Fruit fly (Drosophila melanogaster) whole organism: Measurements from ENCODE around the gene CG8671.

ENCODE experiments used
- CG8478 ChIP-seq: fragments of >200 bp; optimal IDR thresholded peaks from 2 replicates; lab custom pipeline; 2018; ENCODE audit warnings: inconsistent platforms
- Dll ChIP-seq: fragments of >200 bp; optimal IDR thresholded peaks from 2 replicates; lab custom pipeline; 2017
- EcR ChIP-seq, 2 experiments: fragments of >200 bp; optimal IDR thresholded peaks; 2 replicates each; lab custom pipeline; 2017; ENCODE audit warnings: missing biosample characterization in 2 of 2, missing genetic modification characterization in 2 of 2, missing genetic modification reagents in 2 of 2
- pan ChIP-seq: fragments of >200 bp; optimal IDR thresholded peaks from 2 replicates; lab custom pipeline; 2017
- psq ChIP-seq: fragments of >200 bp; optimal IDR thresholded peaks from 2 replicates; lab custom pipeline; 2017
- usp ChIP-seq: fragments of >200 bp; optimal IDR thresholded peaks from 2 replicates; lab custom pipeline; 2017; ENCODE audit warnings: missing biosample characterization, missing genetic modification characterization, mixed read lengths

CG8671 gene

DNA sequence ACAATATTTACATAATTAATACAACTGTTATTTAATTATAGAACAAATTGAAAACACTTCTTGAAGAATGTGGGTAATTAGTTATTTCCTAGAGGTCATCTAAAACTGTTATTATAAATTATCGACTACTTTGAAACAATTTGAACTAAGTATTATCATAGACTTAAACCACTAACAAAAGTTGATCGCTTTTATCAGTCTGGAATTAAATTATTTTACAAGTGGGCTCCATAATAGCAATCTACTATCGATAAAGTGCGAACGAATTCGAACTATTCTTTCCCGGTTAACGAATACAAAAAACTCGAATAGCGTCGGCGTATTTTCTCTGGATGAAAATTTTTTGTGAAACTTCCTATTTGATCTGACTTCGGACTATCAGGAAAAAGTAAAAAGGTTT lies 26.1 kb upstream of the CG8671 start, which contains the start of gene CG31626:
Gene CG31626 (minus strand): TSS at position 101 of the 400 bp plus-strand sequence.
- TF ChIP-seq Dll (no peak), pan (lab: Kevin White, UChicago) (no peak), EcR (GFP tag; optimal IDR thresholded peaks at IDR 0.05; lab: Kevin White, UChicago) (no peak), psq (no peak), usp (GFP tag; lab: Kevin White, UChicago) (no peak), CG8478 (lab: Kevin White, UChicago) (no peak)

DNA sequence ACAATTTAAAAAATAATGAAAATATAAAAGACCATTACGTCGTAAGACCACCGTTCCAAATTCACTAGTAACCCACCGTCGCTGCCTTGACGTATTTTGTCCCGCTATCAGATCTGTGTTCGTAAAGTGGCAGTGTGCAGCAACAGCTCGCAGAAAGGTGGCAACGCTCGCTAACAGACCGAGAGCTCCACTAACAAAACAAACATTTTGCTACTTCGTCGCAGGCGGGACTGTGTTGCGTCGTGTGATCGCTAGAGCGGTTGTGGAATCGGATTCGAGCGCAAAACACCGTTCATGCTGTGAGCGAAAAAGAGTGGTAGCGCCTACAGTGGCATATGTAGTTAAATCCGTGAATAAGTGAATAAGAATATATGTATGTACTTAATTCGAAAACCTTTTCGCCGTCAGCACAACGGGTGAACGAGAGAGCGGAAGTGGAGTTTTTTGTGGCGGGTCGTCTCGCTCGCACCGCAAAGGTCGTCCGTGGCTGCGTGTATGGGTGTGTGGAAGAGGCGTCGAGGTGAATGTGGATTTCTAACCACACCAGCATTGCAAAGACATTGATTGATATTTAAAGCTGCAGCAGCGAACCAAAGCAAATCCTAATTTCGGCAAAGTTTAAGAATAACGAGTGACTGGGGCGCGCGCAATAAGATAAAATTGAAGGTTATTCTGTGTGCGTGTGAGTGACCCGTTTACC lies 25.6 kb upstream of the CG8671 start, which contains the start of gene Hr39:
Gene Hr39 (plus strand): TSS at position 203 of the 700 bp plus-strand sequence.
- TF ChIP-seq psq (no peak), EcR (GFP tag; optimal IDR thresholded peaks at IDR 0.05; lab: Kevin White, UChicago) (no peak), usp (GFP tag; lab: Kevin White, UChicago) (no peak), Dll (no peak), pan (lab: Kevin White, UChicago) (no peak), CG8478 (lab: Kevin White, UChicago) (no peak)

dm6 chr2L:21237748-21238459 lies 24.9 kb upstream of the CG8671 start:
- TF ChIP-seq psq: no peak
- peak; percentile 86 to 96 for TF ChIP-seq EcR (GFP tag; optimal IDR thresholded peaks at IDR 0.05; lab: Kevin White, UChicago)
- peak; percentile 82 for TF ChIP-seq Dll

- TF ChIP-seq Dll: no peak
- TF ChIP-seq EcR (GFP tag; optimal IDR thresholded peaks at IDR 0.05; lab: Kevin White, UChicago): no peak
- TF ChIP-seq CG8478 (lab: Kevin White, UChicago): no peak
- no peak for TF ChIP-seq psq
Measured at dm6 chr2L:21242369-21242768, 20.4 kb upstream of the CG8671 start.

DNA sequence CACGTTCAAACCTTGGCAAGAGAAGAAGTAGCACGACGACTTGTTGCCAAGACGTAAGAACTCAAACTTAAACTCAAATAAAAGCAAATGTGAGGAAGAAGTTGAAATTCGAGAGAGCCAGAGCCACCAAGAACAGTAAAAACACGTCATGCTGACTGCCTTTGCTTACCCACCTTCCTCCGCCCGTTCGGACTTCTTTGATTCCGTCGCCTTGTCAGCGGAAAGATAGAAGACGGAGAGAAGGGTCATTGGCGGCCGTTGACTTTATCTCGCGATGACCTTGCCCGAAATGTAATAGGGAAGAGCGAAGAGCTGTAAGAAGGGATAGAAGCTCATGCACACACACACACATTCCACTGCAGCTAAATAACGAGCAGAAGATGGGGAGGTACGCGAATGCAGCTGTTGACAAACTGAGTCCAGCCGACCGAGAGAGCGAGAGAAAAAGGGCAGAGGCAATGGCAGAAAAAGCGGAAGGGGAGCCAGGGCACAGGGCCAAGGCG lies 18.7 kb upstream of the CG8671 start:
- no peak for TF ChIP-seq Dll
- TF ChIP-seq usp (GFP tag; lab: Kevin White, UChicago): no peak
- TF ChIP-seq EcR (GFP tag; optimal IDR thresholded peaks at IDR 0.05; lab: Kevin White, UChicago): peak; percentile 60 to 98
- peak; percentile 39 for TF ChIP-seq pan (lab: Kevin White, UChicago)

dm6 chr2L:21245093-21245736 lies 17.5 kb upstream of the CG8671 start:
- TF ChIP-seq EcR (GFP tag; optimal IDR thresholded peaks at IDR 0.05; lab: Kevin White, UChicago) (peak in 1 of 2 experiments; percentile 35), usp (GFP tag; lab: Kevin White, UChicago) (no peak), psq (no peak), CG8478 (lab: Kevin White, UChicago) (no peak), Dll (no peak)

DNA sequence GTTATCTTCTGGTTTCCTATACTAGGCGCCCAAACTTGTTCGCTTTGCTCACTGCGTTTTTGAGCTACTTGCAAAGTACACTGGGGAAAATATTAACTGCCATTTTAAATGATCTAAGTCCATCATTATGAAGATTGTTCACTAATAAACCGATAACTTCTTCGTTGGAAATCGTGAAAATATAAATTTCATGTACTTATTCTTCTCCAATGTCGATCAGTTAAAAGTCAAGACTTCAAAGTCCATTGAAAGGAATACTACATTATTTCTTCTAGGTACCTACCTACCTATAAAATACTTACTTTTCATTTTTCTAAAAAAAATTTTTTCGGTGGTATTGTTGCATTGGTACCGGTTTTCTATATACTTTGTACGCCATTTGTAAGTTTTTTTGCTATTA lies 16.1 kb upstream of the CG8671 start:
- no peak for TF ChIP-seq pan (lab: Kevin White, UChicago)
- TF ChIP-seq usp (GFP tag; lab: Kevin White, UChicago): no peak
- TF ChIP-seq EcR (GFP tag; optimal IDR thresholded peaks at IDR 0.05; lab: Kevin White, UChicago): no peak
- TF ChIP-seq Dll: no peak
- TF ChIP-seq CG8478 (lab: Kevin White, UChicago): no peak
- no peak for TF ChIP-seq psq

DNA sequence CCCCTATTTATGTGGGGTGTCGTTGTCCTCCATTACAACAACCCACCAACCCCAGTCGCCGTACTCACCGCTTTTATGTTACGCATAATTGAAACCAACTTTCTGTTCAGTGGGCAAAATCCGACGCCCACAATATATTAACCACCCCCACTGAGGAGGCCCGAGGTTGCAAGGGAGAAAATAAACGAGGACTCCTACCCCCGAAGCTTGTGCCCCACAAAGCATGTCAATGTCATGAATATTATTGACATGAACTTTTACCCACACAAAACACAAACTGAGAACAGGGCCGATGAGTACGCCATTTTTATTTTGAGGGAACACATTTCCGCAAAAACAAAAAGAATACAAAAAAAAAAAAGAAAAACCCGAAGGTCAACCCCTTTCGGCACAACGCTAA lies 14.8 kb upstream of the CG8671 start:
- TF ChIP-seq CG8478 (lab: Kevin White, UChicago) (no peak), usp (GFP tag; lab: Kevin White, UChicago) (no peak), psq (no peak), EcR (GFP tag; optimal IDR thresholded peaks at IDR 0.05; lab: Kevin White, UChicago) (no peak), pan (lab: Kevin White, UChicago) (no peak), Dll (no peak)

- TF ChIP-seq usp (GFP tag; lab: Kevin White, UChicago): no peak
- TF ChIP-seq Dll: no peak
- TF ChIP-seq CG8478 (lab: Kevin White, UChicago): no peak
- no peak for TF ChIP-seq pan (lab: Kevin White, UChicago)
- TF ChIP-seq psq: no peak
- TF ChIP-seq EcR (GFP tag; optimal IDR thresholded peaks at IDR 0.05; lab: Kevin White, UChicago): no peak
Measured at dm6 chr2L:21248877-21249276, 13.9 kb upstream of the CG8671 start.

DNA sequence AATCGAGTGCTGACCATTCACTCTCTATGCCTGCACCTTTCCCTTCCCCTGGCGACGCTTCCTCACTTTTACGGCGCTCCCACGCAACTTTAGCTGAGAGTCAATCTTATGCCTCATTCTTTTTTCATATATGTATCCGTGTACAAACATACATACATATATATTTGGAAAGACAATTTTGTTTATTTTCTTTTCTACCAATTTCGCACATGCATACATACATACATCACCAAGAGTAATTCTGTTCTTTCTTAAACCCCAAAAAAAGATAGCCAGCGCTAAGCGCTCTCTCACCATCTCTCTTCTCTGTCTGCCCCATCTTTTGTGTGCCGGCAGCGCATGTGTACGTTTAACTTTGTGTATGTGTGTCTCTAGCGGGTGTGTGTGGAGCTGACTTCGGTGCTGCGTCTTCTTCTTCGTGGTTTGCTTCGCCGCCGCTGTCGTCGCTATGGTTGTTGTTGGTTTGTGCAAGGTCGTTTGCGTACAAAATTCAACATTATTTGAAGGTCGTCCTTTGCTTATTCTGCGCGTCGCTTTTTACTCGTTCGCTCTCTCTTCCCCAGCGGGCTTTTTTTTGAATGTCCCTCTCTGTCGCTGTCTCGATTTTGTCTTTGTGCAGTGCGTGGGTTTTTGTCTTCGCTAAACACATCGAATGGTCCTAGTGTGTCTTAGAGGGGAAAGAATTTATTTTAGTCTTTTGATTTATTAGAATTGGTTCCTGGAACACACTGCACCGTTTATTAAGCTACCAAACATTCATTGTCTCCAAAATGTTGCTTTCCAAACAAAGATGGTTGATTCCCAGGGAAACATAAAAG lies 12.0 kb upstream of the CG8671 start:
- TF ChIP-seq usp (GFP tag; lab: Kevin White, UChicago) (no peak), Dll (no peak), pan (lab: Kevin White, UChicago) (no peak), EcR (GFP tag; optimal IDR thresholded peaks at IDR 0.05; lab: Kevin White, UChicago) (peak; percentile 33 to 79), CG8478 (lab: Kevin White, UChicago) (no peak), psq (no peak)

DNA sequence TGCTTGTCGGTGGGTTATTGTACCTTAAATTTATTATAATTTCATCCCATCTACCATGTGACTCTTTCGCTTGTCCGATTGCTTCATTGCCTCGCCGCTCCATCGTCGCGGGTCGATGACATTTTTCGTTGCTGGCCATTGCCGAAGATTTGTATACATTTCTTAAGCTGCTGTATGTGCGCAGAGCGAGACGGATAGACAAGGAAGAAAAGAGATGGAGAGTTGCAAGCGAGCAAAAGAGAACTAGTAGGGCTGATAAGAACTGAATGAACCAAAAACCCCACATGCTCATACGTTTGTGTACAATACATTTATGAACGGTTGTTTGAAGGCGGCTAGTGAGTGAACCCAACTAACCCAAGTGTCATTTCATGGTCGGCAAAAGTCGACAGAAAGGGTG lies 11.0 kb upstream of the CG8671 start:
- peak; percentile 44 to 83 for TF ChIP-seq EcR (GFP tag; optimal IDR thresholded peaks at IDR 0.05; lab: Kevin White, UChicago)
- TF ChIP-seq Dll: no peak
